Worm (Caenorhabditis elegans): Measurements from ENCODE around the gene Y53G8AR.8.

DNA sequence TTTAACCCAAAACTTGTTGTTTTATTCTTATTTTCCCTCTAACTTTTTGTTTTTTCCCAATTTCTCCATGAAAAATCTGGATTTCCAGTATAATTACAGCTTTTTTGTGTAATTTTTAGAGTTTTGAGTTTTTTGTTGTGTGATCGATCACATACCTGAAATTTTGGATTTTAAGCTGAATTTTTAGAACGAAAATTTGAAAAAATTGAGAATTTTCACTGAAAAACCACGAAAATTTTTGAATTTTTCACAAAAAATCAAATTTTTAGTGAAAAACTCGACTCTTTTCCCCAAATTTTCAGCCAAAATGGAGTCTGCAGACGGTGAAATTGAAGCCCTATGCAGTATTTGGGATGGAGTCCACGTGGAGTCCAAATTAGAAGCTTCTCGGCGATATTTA lies 3.0 kb upstream of the Y53G8AR.8 start, which contains the start of gene Y53G8AR.5:
- TF ChIP-seq ama-1 (optimal IDR thresholded peaks at IDR 0.05) (no peak), ets-7 (tag; optimal IDR thresholded peaks at IDR 0.05) (no peak)

Measured in whole organism, early embryonic.